In the genomic region with DNA sequence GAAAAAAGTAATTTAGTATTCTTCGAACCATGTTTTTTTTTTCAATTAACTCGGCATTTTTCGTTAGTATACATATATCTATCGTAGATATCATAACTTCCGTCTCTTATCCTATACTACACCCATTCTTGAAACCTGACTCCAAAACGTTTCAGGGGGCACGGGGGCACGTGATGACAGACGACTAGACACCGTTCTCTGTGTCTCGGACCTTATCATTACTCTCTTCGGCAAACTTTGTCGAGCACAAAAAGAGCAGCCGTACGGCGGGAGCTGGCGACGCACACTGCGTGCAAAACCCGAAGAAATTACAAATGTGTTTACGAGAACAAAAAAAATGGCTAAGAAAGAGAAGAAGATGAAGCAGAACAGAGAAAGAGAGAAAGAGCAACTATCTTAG, we compare ENCODE assay signal across 8 worm cellular contexts.
A peak's percentile ranks its signal among the peaks of the same experiment; 100 is the strongest.
TF ChIP-seq lines count a peak whose summit lies in the region.

No protein-coding gene starts in this region.

TF ChIP-seq in whole organism, L1 larva, 84 proteins besides CTCF, POLR2A, EP300 and RAD21 (continues in another document):
- TF ChIP-seq irx-1 (tag; optimal IDR thresholded peaks at IDR 0.05; lab: Kevin White, UChicago), result peak; percentile 61
- TF ChIP-seq nhr-76 (tag; optimal IDR thresholded peaks at IDR 0.05; lab: Kevin White, UChicago), result no peak
- peak; percentile 62 for TF ChIP-seq sox-4 (tag; optimal IDR thresholded peaks at IDR 0.05; lab: Kevin White, UChicago)
- TF ChIP-seq ceh-88 (GFP tag; IDR thresholded peaks at IDR 0.05; lab: Robert Waterston, UW), result peak; percentile 34; the same call in 1 of the 2 replicates
- no peak for TF ChIP-seq unc-62 (GFP tag; optimal IDR thresholded peaks at IDR 0.05; lab: Kevin White, UChicago)
- peak; percentile 85 for TF ChIP-seq nhr-47 (tag; optimal IDR thresholded peaks at IDR 0.05; lab: Kevin White, UChicago)
- TF ChIP-seq ces-1 (GFP tag; optimal IDR thresholded peaks at IDR 0.05; lab: Kevin White, UChicago), result peak; percentile 75
- peak; percentile 76 for TF ChIP-seq nhr-19 (GFP tag; conservative IDR thresholded peaks at IDR 0.05; lab: Robert Waterston, UW)
- TF ChIP-seq F16B12.6 (tag; optimal IDR thresholded peaks at IDR 0.05; lab: Kevin White, UChicago), result no peak
- peak; percentile 26 for TF ChIP-seq lin-15B (tag; optimal IDR thresholded peaks at IDR 0.05; lab: Kevin White, UChicago)

TF ChIP-seq in whole organism, L2 larva, 48 proteins besides CTCF, POLR2A, EP300 and RAD21 (continues in another document):
- peak in 1 of 2 experiments; percentile 81 for TF ChIP-seq lsy-2 (tag; optimal IDR thresholded peaks at IDR 0.05; lab: Kevin White, UChicago)
- TF ChIP-seq ama-1 (optimal IDR thresholded peaks at IDR 0.05; lab: Kevin White, UChicago), result peak; percentile 38
- peak; percentile 85 to 87 for TF ChIP-seq mdl-1 (tag; optimal IDR thresholded peaks at IDR 0.05; lab: Kevin White, UChicago)
- TF ChIP-seq sma-9 (GFP tag; optimal IDR thresholded peaks at IDR 0.05; lab: Kevin White, UChicago), result peak; percentile 87
- no peak for TF ChIP-seq sma-9 (tag; optimal IDR thresholded peaks at IDR 0.05; lab: Kevin White, UChicago)
- TF ChIP-seq sma-3 (GFP tag; optimal IDR thresholded peaks at IDR 0.05; lab: Kevin White, UChicago), result peak; percentile 25
- TF ChIP-seq nhr-129 (tag; optimal IDR thresholded peaks at IDR 0.05; lab: Kevin White, UChicago), result peak; percentile 90
- TF ChIP-seq crh-2 (tag; optimal IDR thresholded peaks at IDR 0.05; lab: Kevin White, UChicago), result peak; percentile 80
- TF ChIP-seq Y55F3AM.14 (GFP tag; optimal IDR thresholded peaks at IDR 0.05; lab: Kevin White, UChicago), result peak; percentile 22
- TF ChIP-seq lin-13 (GFP tag; optimal IDR thresholded peaks at IDR 0.05; lab: Kevin White, UChicago), result peak; percentile 67
- TF ChIP-seq fos-1 (tag; optimal IDR thresholded peaks at IDR 0.05; lab: Kevin White, UChicago), result peak; percentile 61

TF ChIP-seq in whole organism, L3 larva, 47 proteins besides CTCF, POLR2A, EP300 and RAD21 (continues in another document):
- no peak for TF ChIP-seq elt-1 (tag; optimal IDR thresholded peaks at IDR 0.05; lab: Kevin White, UChicago)
- TF ChIP-seq tbx-2 (tag; optimal IDR thresholded peaks at IDR 0.05; lab: Kevin White, UChicago), result peak; percentile 50
- peak; percentile 81 for TF ChIP-seq jun-1 (tag; optimal IDR thresholded peaks at IDR 0.05; lab: Kevin White, UChicago)
- peak; percentile 78 for TF ChIP-seq mdl-1 (tag; optimal IDR thresholded peaks at IDR 0.05; lab: Kevin White, UChicago)
- peak; percentile 28 for TF ChIP-seq ama-1 (optimal IDR thresholded peaks at IDR 0.05; lab: Kevin White, UChicago)
- TF ChIP-seq nhr-12 (tag; optimal IDR thresholded peaks at IDR 0.05; lab: Kevin White, UChicago), result no peak
- peak; percentile 74 for TF ChIP-seq hmg-11 (tag; optimal IDR thresholded peaks at IDR 0.05; lab: Kevin White, UChicago)
- TF ChIP-seq ceh-82 (tag; optimal IDR thresholded peaks at IDR 0.05; lab: Kevin White, UChicago), result no peak
- peak; percentile 97 for TF ChIP-seq fkh-10 (GFP tag; optimal IDR thresholded peaks at IDR 0.05; lab: Kevin White, UChicago)
- no peak for TF ChIP-seq elt-3 (tag; optimal IDR thresholded peaks at IDR 0.05; lab: Kevin White, UChicago)
- TF ChIP-seq nfya-1 (tag; optimal IDR thresholded peaks at IDR 0.05; lab: Kevin White, UChicago; ENCODE audit: insufficient read depth), result peak; percentile 81

TF ChIP-seq in whole organism, L4 larva, 104 proteins besides CTCF, POLR2A, EP300 and RAD21 (continues in another document):
- TF ChIP-seq D1046.2 (GFP tag; IDR thresholded peaks at IDR 0.05; lab: Robert Waterston, UW), result no peak
- TF ChIP-seq egl-27 (tag; optimal IDR thresholded peaks at IDR 0.05; lab: Kevin White, UChicago), result no peak
- no peak for TF ChIP-seq nhr-25 (tag; optimal IDR thresholded peaks at IDR 0.05; lab: Kevin White, UChicago; ENCODE audit: borderline replicate concordance, insufficient read depth)
- no peak for TF ChIP-seq nhr-111 (GFP tag; optimal IDR thresholded peaks at IDR 0.05; lab: Kevin White, UChicago)
- no peak for TF ChIP-seq aly-2 (tag; optimal IDR thresholded peaks at IDR 0.05; lab: Kevin White, UChicago)
- no peak for TF ChIP-seq Y48G9A.11 (GFP tag; IDR thresholded peaks at IDR 0.05; lab: Robert Waterston, UW)
- no peak for TF ChIP-seq ces-1 (GFP tag; optimal IDR thresholded peaks at IDR 0.05; lab: Kevin White, UChicago)
- no peak for TF ChIP-seq egl-43 (GFP tag; IDR thresholded peaks at IDR 0.05; lab: Robert Waterston, UW)
- TF ChIP-seq pha-4 (GFP tag; IDR thresholded peaks at IDR 0.05; lab: Robert Waterston, UW), result peak; percentile 57; the same call in 1 of the 2 replicates
- TF ChIP-seq pha-4 (tag; optimal IDR thresholded peaks at IDR 0.05; lab: Kevin White, UChicago), result no peak
- TF ChIP-seq dmd-9 (GFP tag; IDR thresholded peaks at IDR 0.05; lab: Robert Waterston, UW), result no peak
- TF ChIP-seq aha-1 (tag; lab: Kevin White, UChicago), result peak; percentile 99

TF ChIP-seq in whole organism, late embryonic, 69 proteins besides CTCF, POLR2A, EP300 and RAD21:
- peak; percentile 31 for TF ChIP-seq tbx-2 (tag; optimal IDR thresholded peaks at IDR 0.05; lab: Kevin White, UChicago)
- TF ChIP-seq K02D7.2 (tag; optimal IDR thresholded peaks at IDR 0.05; lab: Kevin White, UChicago), result no peak
- TF ChIP-seq ceh-14 (tag; optimal IDR thresholded peaks at IDR 0.05; lab: Kevin White, UChicago), result peak; percentile 39
- TF ChIP-seq elt-2 (tag; optimal IDR thresholded peaks at IDR 0.05; lab: Kevin White, UChicago), result peak; percentile 16
- peak; percentile 78 for TF ChIP-seq ceh-34 (tag; optimal IDR thresholded peaks at IDR 0.05; lab: Kevin White, UChicago)
- TF ChIP-seq ceh-18 (tag; optimal IDR thresholded peaks at IDR 0.05; lab: Kevin White, UChicago), result peak; percentile 80
- TF ChIP-seq unc-42 (tag; optimal IDR thresholded peaks at IDR 0.05; lab: Kevin White, UChicago), result peak; percentile 49
- TF ChIP-seq pat-9 (tag; optimal IDR thresholded peaks at IDR 0.05; lab: Kevin White, UChicago), result no peak
- TF ChIP-seq ceh-31 (tag; optimal IDR thresholded peaks at IDR 0.05; lab: Kevin White, UChicago), result peak; percentile 23
- peak; percentile 21 for TF ChIP-seq hlh-30 (tag; optimal IDR thresholded peaks at IDR 0.05; lab: Kevin White, UChicago; ENCODE audit: insufficient read depth)
- TF ChIP-seq C38D4.7 (GFP tag; optimal IDR thresholded peaks at IDR 0.05; lab: Kevin White, UChicago), result no peak

TF ChIP-seq in whole organism, midembryonic, 9 proteins besides CTCF, POLR2A, EP300 and RAD21:
- TF ChIP-seq T22C8.4 (GFP tag; IDR thresholded peaks at IDR 0.05; lab: Robert Waterston, UW) (no peak), cog-1 (tag; optimal IDR thresholded peaks at IDR 0.05; lab: Kevin White, UChicago) (no peak), ztf-23 (GFP tag; IDR thresholded peaks at IDR 0.05; lab: Robert Waterston, UW) (no peak), flt-1 (GFP tag; IDR thresholded peaks at IDR 0.05; lab: Robert Waterston, UW) (0 out of 2 replicates have a peak, but pooled peaks have one; percentile 17), klf-2 (GFP tag; conservative IDR thresholded peaks at IDR 0.05; lab: Robert Waterston, UW) (no peak)
TF ChIP-seq in whole organism, midembryonic: peak in this region for 1.

TF ChIP-seq in whole organism, mixed stage, embryonic, 35 proteins besides CTCF, POLR2A, EP300 and RAD21:
- TF ChIP-seq M03D4.4 (tag; optimal IDR thresholded peaks at IDR 0.05; lab: Kevin White, UChicago) (no peak), elt-1 (tag; optimal IDR thresholded peaks at IDR 0.05; lab: Kevin White, UChicago; ENCODE audit: borderline replicate concordance, insufficient read depth) (no peak), flh-1 (GFP tag; optimal IDR thresholded peaks at IDR 0.05; lab: Kevin White, UChicago) (no peak), unc-62 (GFP tag; optimal IDR thresholded peaks at IDR 0.05; lab: Kevin White, UChicago) (no peak), unc-120 (tag; optimal IDR thresholded peaks at IDR 0.05; lab: Kevin White, UChicago; ENCODE audit: poor library complexity, severe bottlenecking) (peak; percentile 3), ceh-39 (tag; optimal IDR thresholded peaks at IDR 0.05; lab: Kevin White, UChicago) (no peak), lin-32 (GFP tag; optimal IDR thresholded peaks at IDR 0.05; lab: Kevin White, UChicago) (no peak), mls-2 (tag; optimal IDR thresholded peaks at IDR 0.05; lab: Kevin White, UChicago) (no peak), cnd-1 (tag; optimal IDR thresholded peaks at IDR 0.05; lab: Kevin White, UChicago) (no peak)
TF ChIP-seq in whole organism, mixed stage, embryonic: peak in this region for 1.

TF ChIP-seq in whole organism, young adult, 124 proteins besides CTCF, POLR2A, EP300 and RAD21 (continues in another document):
- no peak for TF ChIP-seq ceh-58 (GFP tag; IDR thresholded peaks at IDR 0.05; lab: Robert Waterston, UW)
- TF ChIP-seq lin-35 (GFP tag; optimal IDR thresholded peaks at IDR 0.05; lab: Kevin White, UChicago), result peak in 1 of 3 experiments; percentile 26
- no peak for TF ChIP-seq F57A8.1 (GFP tag; optimal IDR thresholded peaks at IDR 0.05; lab: Kevin White, UChicago)
- TF ChIP-seq cebp-1 (GFP tag; IDR thresholded peaks at IDR 0.05; lab: Robert Waterston, UW), result no peak
- TF ChIP-seq cebp-1 (tag; optimal IDR thresholded peaks at IDR 0.05; lab: Kevin White, UChicago), result peak; percentile 72
- TF ChIP-seq fkh-3 (tag; optimal IDR thresholded peaks at IDR 0.05; lab: Kevin White, UChicago), result no peak
- no peak for TF ChIP-seq nhr-27 (tag; optimal IDR thresholded peaks at IDR 0.05; lab: Kevin White, UChicago)
- no peak for TF ChIP-seq athp-1 (tag; optimal IDR thresholded peaks at IDR 0.05; lab: Kevin White, UChicago)
- TF ChIP-seq hmg-1.2 (GFP tag; IDR thresholded peaks at IDR 0.05; lab: Robert Waterston, UW), result peak; percentile 46; the same call in 1 of the 2 replicates
- TF ChIP-seq lir-1 (GFP tag; conservative IDR thresholded peaks at IDR 0.05; lab: Robert Waterston, UW), result no peak
- TF ChIP-seq madf-3 (GFP tag; IDR thresholded peaks at IDR 0.05; lab: Robert Waterston, UW), result no peak
- no peak for TF ChIP-seq nhr-90 (tag; optimal IDR thresholded peaks at IDR 0.05; lab: Kevin White, UChicago)
- TF ChIP-seq K11D2.4 (GFP tag; IDR thresholded peaks at IDR 0.05; lab: Robert Waterston, UW), result peak; percentile 50; the same call in 1 of the 2 replicates
- TF ChIP-seq nhr-120 (GFP tag; IDR thresholded peaks at IDR 0.05; lab: Robert Waterston, UW), result no peak
- no peak for TF ChIP-seq egl-18 (GFP tag; IDR thresholded peaks at IDR 0.05; lab: Robert Waterston, UW)
- no peak for TF ChIP-seq pha-4 (tag; optimal IDR thresholded peaks at IDR 0.05; lab: Kevin White, UChicago)
- TF ChIP-seq C06A6.2 (GFP tag; conservative IDR thresholded peaks at IDR 0.05; lab: Robert Waterston, UW), result no peak; the same call in 1 of the 2 replicates
- TF ChIP-seq mel-28 (tag; optimal IDR thresholded peaks at IDR 0.05; lab: Kevin White, UChicago; ENCODE audit: borderline replicate concordance), result no peak
- no peak for TF ChIP-seq unc-62 (GFP tag; optimal IDR thresholded peaks at IDR 0.05; lab: Kevin White, UChicago)
- peak; percentile 21 for TF ChIP-seq ztf-22 (GFP tag; optimal IDR thresholded peaks at IDR 0.05; lab: Kevin White, UChicago)
- no peak for TF ChIP-seq F55B11.4 (tag; optimal IDR thresholded peaks at IDR 0.05; lab: Kevin White, UChicago; ENCODE audit: borderline replicate concordance, insufficient read depth)
- no peak for TF ChIP-seq attf-6 (GFP tag; IDR thresholded peaks at IDR 0.05; lab: Robert Waterston, UW)
- TF ChIP-seq aptf-3 (GFP tag; IDR thresholded peaks at IDR 0.05; lab: Robert Waterston, UW), result no peak
